Worm (Caenorhabditis elegans): ENCODE measurements around the gene C02B4.3.

ce11 chrX:12619165-12619564, 40.5 kb downstream of the C02B4.3 start, which contains the start of gene R09A8.2:
- no peak for TF ChIP-seq F13C5.2 (tag; optimal IDR thresholded peaks at IDR 0.05)
- no peak for TF ChIP-seq flt-1 (GFP tag; IDR thresholded peaks at IDR 0.05)
- TF ChIP-seq tra-4 (tag; optimal IDR thresholded peaks at IDR 0.05) = no peak
- TF ChIP-seq sea-1 (GFP tag; conservative IDR thresholded peaks at IDR 0.05) = no peak
- no peak for TF ChIP-seq tbx-11 (GFP tag; IDR thresholded peaks at IDR 0.05)

Data from whole organism, early embryonic.